Worm (Caenorhabditis elegans): ENCODE results near the gene F58B4.5.

DNA sequence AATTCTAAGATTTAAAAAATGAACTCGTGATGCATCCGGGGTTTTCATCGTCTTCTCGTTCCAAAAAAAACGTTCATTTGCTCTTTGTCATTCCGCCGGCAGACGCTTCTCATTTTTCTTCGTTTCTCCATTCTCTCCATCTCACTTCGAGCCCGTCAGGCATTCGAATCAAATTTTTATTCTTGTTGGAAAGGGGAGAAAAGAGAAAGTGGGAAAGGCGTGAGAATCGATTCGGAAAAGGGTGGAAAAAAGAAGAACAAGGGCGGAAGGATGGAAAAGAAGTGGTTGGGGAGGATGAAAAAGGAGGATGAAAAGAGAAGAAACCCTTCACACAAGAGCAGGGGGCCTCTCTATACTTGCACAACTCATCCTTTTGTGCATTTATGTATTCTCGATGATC is 27.7 kb upstream of the F58B4.5 start:
- TF ChIP-seq pqm-1 (tag; optimal IDR thresholded peaks at IDR 0.05) (no peak), sox-4 (tag; optimal IDR thresholded peaks at IDR 0.05) (no peak), ceh-9 (tag; optimal IDR thresholded peaks at IDR 0.05) (no peak), nhr-11 (tag; optimal IDR thresholded peaks at IDR 0.05) (no peak)

All from whole organism, late embryonic.